Worm (Caenorhabditis elegans) whole organism, midembryonic: ENCODE data around the gene clec-129.

Experiments used
- T22C8.4 ChIP-seq: fragments of 200-800 bp; sonication (Bioruptor generic); IDR thresholded peaks from 2 replicates; pipeline ENCODE4 v1.3.6; 2022; ENCODE audit warnings: missing genetic modification characterization, missing compliant biosample characterization
- flt-1 ChIP-seq: fragments of 200-800 bp; sonication (Bioruptor generic); IDR thresholded peaks from 2 replicates; pipeline ENCODE4 v1.3.6; 2022; ENCODE audit warnings: missing genetic modification characterization, missing compliant biosample characterization
- klf-2 ChIP-seq: fragments of 200-800 bp; sonication (Bioruptor generic); conservative IDR thresholded peaks from 2 replicates; pipeline ENCODE4 v1.3.6; 2022; ENCODE audit warnings: missing genetic modification reagents, missing genetic modification characterization, missing compliant biosample characterization
- tab-1 ChIP-seq: fragments of 200-800 bp; sonication (Bioruptor generic); IDR thresholded peaks from 2 replicates; pipeline ENCODE4 v1.3.6; 2022; ENCODE audit warnings: missing genetic modification characterization, missing compliant biosample characterization

DNA sequence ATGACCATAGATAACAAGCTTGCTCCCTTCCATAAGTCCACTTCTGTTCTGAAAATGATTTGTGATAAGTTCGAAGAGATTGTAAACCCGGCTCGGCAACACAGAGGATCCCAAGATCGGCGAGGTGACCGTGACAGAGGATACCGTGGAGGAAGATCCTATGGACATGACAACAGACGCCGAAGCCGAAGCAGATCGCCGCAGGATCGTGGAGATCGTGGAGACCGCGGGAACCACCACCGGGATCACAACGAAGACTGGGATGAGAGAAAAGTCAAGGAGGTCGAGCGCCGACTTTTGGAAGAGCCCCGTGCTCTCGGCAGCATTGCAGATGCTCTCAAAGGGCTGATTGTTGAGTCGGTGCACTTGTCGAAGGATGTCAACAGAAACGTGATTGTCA lies 33.3 kb downstream of the clec-129 start:
- no peak for TF ChIP-seq T22C8.4 (GFP tag; lab: Robert Waterston, UW)
- TF ChIP-seq flt-1, result no peak
- TF ChIP-seq klf-2 (GFP tag; lab: Robert Waterston, UW), result no peak
- TF ChIP-seq tab-1 (GFP tag; lab: Robert Waterston, UW), result no peak
